Worm (Caenorhabditis elegans) whole organism, L2 larva: ENCODE measurements around the gene cdh-10.

Experiments
- egl-27 ChIP-seq: sonication (generic microtip); optimal IDR thresholded peaks from 3 replicates; lab custom pipeline; 2017; ENCODE audit warnings: missing biosample characterization, missing genetic modification reagents, missing genetic modification characterization
- elt-3 ChIP-seq: sonication (generic microtip); optimal IDR thresholded peaks from 2 replicates; lab custom pipeline; 2017; ENCODE audit warnings: missing biosample characterization, missing genetic modification characterization
- lin-11 ChIP-seq: fragments of 150-350 bp; sonication (generic microtip); optimal IDR thresholded peaks from 2 replicates; lab custom pipeline; 2014; ENCODE audit warnings: missing biosample characterization, missing genetic modification characterization, inconsistent platforms, mixed read lengths
- lin-13 ChIP-seq: fragments of 150-350 bp; optimal IDR thresholded peaks from 2 replicates; lab custom pipeline; 2014; ENCODE audit warnings: missing biosample characterization, missing genetic modification reagents, missing genetic modification characterization
- nhr-11 ChIP-seq: fragments of 150-350 bp; optimal IDR thresholded peaks from 2 replicates; lab custom pipeline; 2014; ENCODE audit warnings: missing biosample characterization, missing genetic modification characterization
- nhr-21 ChIP-seq: fragments of 150-350 bp; optimal IDR thresholded peaks from 2 replicates; lab custom pipeline; 2014; ENCODE audit warnings: missing biosample characterization, missing genetic modification characterization
- nhr-237 ChIP-seq: fragments of 150-350 bp; optimal IDR thresholded peaks from 2 replicates; lab custom pipeline; 2014; ENCODE audit warnings: missing biosample characterization, missing genetic modification characterization
- unc-62 ChIP-seq: fragments of 150-350 bp; optimal IDR thresholded peaks from 2 replicates; lab custom pipeline; 2014; ENCODE audit warnings: missing biosample characterization, missing genetic modification reagents, missing genetic modification characterization
- zag-1 ChIP-seq: fragments of 150-350 bp; optimal IDR thresholded peaks from 2 replicates; lab custom pipeline; 2014; ENCODE audit warnings: missing biosample characterization, missing genetic modification characterization
- ztf-1 ChIP-seq: fragments of 200-800 bp; sonication (Bioruptor generic); conservative IDR thresholded peaks from 2 replicates; pipeline ENCODE4 v1.3.6; 2022; ENCODE audit warnings: missing genetic modification characterization, missing compliant biosample characterization
- ztf-11 ChIP-seq: sonication (generic microtip); optimal IDR thresholded peaks from 2 replicates; lab custom pipeline; 2017; ENCODE audit warnings: missing biosample characterization, missing genetic modification characterization

DNA sequence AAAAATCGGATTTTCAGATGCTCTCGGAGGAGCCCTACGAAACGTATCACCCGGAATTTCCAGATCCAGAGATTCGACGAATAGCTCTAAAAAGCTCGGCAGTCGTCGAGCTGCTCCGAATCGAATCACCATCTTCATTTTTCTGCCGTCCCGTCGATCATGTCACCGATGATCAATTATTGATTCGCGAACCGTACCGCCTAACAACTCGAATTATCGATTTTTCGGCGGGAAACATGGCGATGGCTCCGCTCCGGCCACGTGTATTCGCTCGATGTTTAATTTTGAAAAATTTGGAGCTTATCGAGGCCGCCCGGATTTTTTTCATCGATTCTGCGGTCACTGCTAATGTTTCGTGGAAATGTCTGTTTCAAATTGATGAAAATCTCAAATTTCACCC is 72.4 kb downstream of the cdh-10 start, which contains the start of gene eri-5:
- TF ChIP-seq ztf-11 (tag; lab: Kevin White, UChicago) (no peak), egl-27 (tag; lab: Kevin White, UChicago) (no peak), unc-62 (GFP tag; lab: Kevin White, UChicago) (no peak), lin-11 (tag; lab: Kevin White, UChicago) (no peak), nhr-21 (tag; lab: Kevin White, UChicago) (no peak), ztf-1 (GFP tag; lab: Robert Waterston, UW) (no peak), nhr-237 (no peak), nhr-11 (no peak), zag-1 (tag; lab: Kevin White, UChicago) (no peak), elt-3 (tag; lab: Kevin White, UChicago) (no peak), lin-13 (GFP tag; lab: Kevin White, UChicago) (no peak)
